Worm (Caenorhabditis elegans) whole organism, L1 larva: ENCODE results near the gene Y46G5A.34.
A peak's percentile ranks its signal among the peaks of the same experiment; 100 is the strongest.

Experiments
- C04F5.9 ChIP-seq: sonication (generic microtip); optimal IDR thresholded peaks from 2 replicates; lab custom pipeline; 2016; ENCODE audit warnings: missing genetic modification characterization, missing compliant biosample characterization
- C34B4.2 ChIP-seq: sonication (generic microtip); optimal IDR thresholded peaks from 2 replicates; lab custom pipeline; 2017; ENCODE audit warnings: mild to moderate bottlenecking, missing genetic modification characterization, missing compliant biosample characterization
- alr-1 ChIP-seq: fragments of 200-800 bp; sonication (Bioruptor generic); optimal IDR thresholded peaks from 2 replicates; lab custom pipeline; 2018; ENCODE audit warnings: borderline replicate concordance, mild to moderate bottlenecking, missing genetic modification characterization, missing compliant biosample characterization
- ceh-82 ChIP-seq, 3 experiments: fragments of 150-350 bp in 1 of 3; sonication (generic microtip) in 2 of 3; optimal IDR thresholded peaks; 2 replicates each; lab custom pipeline; 2014 to 2017; ENCODE audit warnings: missing biosample characterization in 3 of 3, missing genetic modification characterization in 3 of 3
- dpl-1 ChIP-seq, 3 experiments: fragments of 150-350 bp in 2 of 3; sonication (generic microtip) in 1 of 3; optimal IDR thresholded peaks; 2 replicates each; lab custom pipeline; 2014 to 2017; ENCODE audit warnings: missing biosample characterization in 3 of 3, missing genetic modification characterization in 3 of 3, missing genetic modification reagents in 3 of 3
- dsc-1 ChIP-seq: sonication (generic microtip); optimal IDR thresholded peaks from 2 replicates; lab custom pipeline; 2016; ENCODE audit warnings: mild to moderate bottlenecking, missing genetic modification characterization, missing compliant biosample characterization
- efl-3 ChIP-seq: fragments of 200-800 bp; sonication (Bioruptor generic); optimal IDR thresholded peaks from 2 replicates; lab custom pipeline; 2018; ENCODE audit warnings: mild to moderate bottlenecking, missing genetic modification characterization, missing compliant biosample characterization
- egl-13 ChIP-seq: sonication (generic microtip); optimal IDR thresholded peaks from 2 replicates; lab custom pipeline; 2016; ENCODE audit warnings: missing genotype, missing genetic modification reagents, missing genetic modification characterization, missing compliant biosample characterization
- egl-27 ChIP-seq, 2 experiments: fragments of 150-350 bp in 1 of 2; sonication (generic microtip); optimal IDR thresholded peaks; 3 replicates each; lab custom pipeline; 2017 to 2018; ENCODE audit warnings: missing biosample characterization in 2 of 2, missing genetic modification characterization in 2 of 2, missing genetic modification reagents in 2 of 2
- elt-2 ChIP-seq: sonication (generic microtip); optimal IDR thresholded peaks from 2 replicates; lab custom pipeline; 2016; ENCODE audit warnings: missing genetic modification characterization, mild to moderate bottlenecking, inconsistent platforms, missing compliant biosample characterization, missing genetic modification reagents
- fkh-8 ChIP-seq: sonication (generic microtip); optimal IDR thresholded peaks from 2 replicates; lab custom pipeline; 2016; ENCODE audit warnings: mild to moderate bottlenecking, missing genetic modification characterization, missing compliant biosample characterization
- isw-1 ChIP-seq: fragments of 200-800 bp; sonication (Bioruptor generic); IDR thresholded peaks from 2 replicates; pipeline ENCODE4 v1.3.6; 2022; ENCODE audit warnings: missing genetic modification characterization, missing compliant biosample characterization
- jun-1 ChIP-seq: fragments of 150-350 bp; optimal IDR thresholded peaks from 2 replicates; lab custom pipeline; 2014; ENCODE audit warnings: missing biosample characterization, missing genetic modification reagents, missing genetic modification characterization
- lin-15B ChIP-seq: fragments of 150-350 bp; sonication (generic microtip); optimal IDR thresholded peaks from 3 replicates; lab custom pipeline; 2014; ENCODE audit warnings: missing biosample characterization, missing genetic modification characterization
- lin-35 ChIP-seq, 2 experiments: fragments of 150-350 bp; optimal IDR thresholded peaks; 2 replicates each; lab custom pipeline; 2014; ENCODE audit warnings: missing biosample characterization in 2 of 2, missing genetic modification characterization in 2 of 2, missing genetic modification reagents in 2 of 2
- lsy-2 ChIP-seq, 2 experiments: fragments of 150-350 bp; optimal IDR thresholded peaks; 2 replicates each; lab custom pipeline; 2014; ENCODE audit warnings: missing biosample characterization in 2 of 2, missing genetic modification characterization in 2 of 2
- mdl-1 ChIP-seq, 2 experiments: fragments of 150-350 bp; optimal IDR thresholded peaks; 2 replicates each; lab custom pipeline; 2014 to 2017; ENCODE audit warnings: missing biosample characterization in 2 of 2, missing genetic modification characterization in 2 of 2, inconsistent platforms in 1 of 2
- mef-2 ChIP-seq: fragments of 150-350 bp; optimal IDR thresholded peaks from 2 replicates; lab custom pipeline; 2014; ENCODE audit warnings: missing biosample characterization, missing genetic modification characterization
- nhr-19 ChIP-seq: fragments of 200-800 bp; sonication (Bioruptor generic); conservative IDR thresholded peaks from 2 replicates; pipeline ENCODE4 v1.3.6; 2022; ENCODE audit warnings: missing genetic modification characterization, missing compliant biosample characterization
- nhr-20 ChIP-seq: sonication (generic microtip); optimal IDR thresholded peaks from 2 replicates; lab custom pipeline; 2016; ENCODE audit warnings: mild to moderate bottlenecking, missing genetic modification characterization, missing compliant biosample characterization
- nhr-28 ChIP-seq: fragments of 150-350 bp; optimal IDR thresholded peaks from 2 replicates; lab custom pipeline; 2014; ENCODE audit warnings: missing biosample characterization, missing genetic modification characterization
- nhr-47 ChIP-seq: sonication (generic microtip); optimal IDR thresholded peaks from 2 replicates; lab custom pipeline; 2016; ENCODE audit warnings: mild to moderate bottlenecking, missing genetic modification characterization, moderate library complexity, missing compliant biosample characterization
- nhr-71 ChIP-seq: sonication (generic microtip); optimal IDR thresholded peaks from 2 replicates; lab custom pipeline; 2016; ENCODE audit warnings: mild to moderate bottlenecking, missing genetic modification characterization, moderate library complexity, missing compliant biosample characterization
- nhr-76 ChIP-seq: sonication (generic microtip); optimal IDR thresholded peaks from 2 replicates; lab custom pipeline; 2017; ENCODE audit warnings: missing biosample characterization, missing genetic modification characterization
- nhr-84 ChIP-seq: sonication (generic microtip); optimal IDR thresholded peaks from 2 replicates; lab custom pipeline; 2017; ENCODE audit warnings: missing biosample characterization, missing genetic modification characterization
- nhr-90 ChIP-seq: sonication (generic microtip); optimal IDR thresholded peaks from 2 replicates; lab custom pipeline; 2016; ENCODE audit warnings: mild to moderate bottlenecking, missing genetic modification characterization, missing compliant biosample characterization; ENCODE audit not compliant: poor library complexity
- pag-3 ChIP-seq: sonication (generic microtip); optimal IDR thresholded peaks from 2 replicates; lab custom pipeline; 2017; ENCODE audit warnings: missing genetic modification characterization, mild to moderate bottlenecking, missing compliant biosample characterization, antibody characterized with exemption, borderline replicate concordance; ENCODE audit not compliant: insufficient read depth
- pax-3 ChIP-seq: fragments of 200-800 bp; sonication (Bioruptor generic); optimal IDR thresholded peaks from 2 replicates; lab custom pipeline; 2018; ENCODE audit warnings: mild to moderate bottlenecking, missing genetic modification characterization, moderate library complexity, missing compliant biosample characterization
- rnt-1 ChIP-seq: sonication (generic microtip); optimal IDR thresholded peaks from 2 replicates; lab custom pipeline; 2016; ENCODE audit warnings: mild to moderate bottlenecking, missing genetic modification characterization, moderate library complexity, missing compliant biosample characterization
- skn-1 ChIP-seq: fragments of 150-350 bp; optimal IDR thresholded peaks from 2 replicates; lab custom pipeline; 2014; ENCODE audit warnings: missing biosample characterization, missing genetic modification characterization
- sox-4 ChIP-seq: sonication (generic microtip); optimal IDR thresholded peaks from 2 replicates; lab custom pipeline; 2016; ENCODE audit warnings: missing genetic modification characterization, missing compliant biosample characterization
- sup-37 ChIP-seq: fragments of 200-800 bp; sonication (Bioruptor generic); optimal IDR thresholded peaks from 2 replicates; lab custom pipeline; 2018; ENCODE audit warnings: mild to moderate bottlenecking, missing genetic modification characterization, missing compliant biosample characterization
- unc-86 ChIP-seq: sonication (generic microtip); optimal IDR thresholded peaks from 2 replicates; lab custom pipeline; 2016; ENCODE audit warnings: missing genetic modification characterization, missing compliant biosample characterization
- unc-98 ChIP-seq: fragments of 200-800 bp; sonication (Bioruptor generic); IDR thresholded peaks from 2 replicates; pipeline ENCODE4 v1.3.6; 2022; ENCODE audit warnings: missing genetic modification characterization, missing compliant biosample characterization
- vab-15 ChIP-seq: sonication (generic microtip); optimal IDR thresholded peaks from 2 replicates; lab custom pipeline; 2017; ENCODE audit warnings: missing genotype, mild to moderate bottlenecking, missing genetic modification characterization, missing compliant biosample characterization
- xbp-1 ChIP-seq: sonication (generic microtip); optimal IDR thresholded peaks from 2 replicates; lab custom pipeline; 2016; ENCODE audit warnings: missing genetic modification characterization, missing compliant biosample characterization
- zip-4 ChIP-seq: fragments of 200-800 bp; sonication (Bioruptor generic); optimal IDR thresholded peaks from 2 replicates; lab custom pipeline; 2018; ENCODE audit warnings: mild to moderate bottlenecking, missing genetic modification characterization, moderate library complexity, missing compliant biosample characterization
- ztf-11 ChIP-seq, 2 experiments: sonication (generic microtip); optimal IDR thresholded peaks; 2 replicates each; lab custom pipeline; 2016 to 2017; ENCODE audit warnings: missing genetic modification characterization in 2 of 2, missing biosample characterization in 1 of 2, missing compliant biosample characterization in 1 of 2

Y46G5A.34 gene

ce11 chrII:12805765-12806384 lies 29.4 kb downstream of the Y46G5A.34 start (continued):
- TF ChIP-seq sup-37 (GFP tag; lab: Kevin White, UChicago) (no peak), dpl-1 (GFP tag; optimal IDR thresholded peaks at IDR 0.05; lab: Kevin White, UChicago) (peak in 2 of 3 experiments; percentile 15 to 57), lin-35 (GFP tag; optimal IDR thresholded peaks at IDR 0.05; lab: Kevin White, UChicago) (peak in 1 of 2 experiments; percentile 59), C04F5.9 (no peak), egl-13 (tag; lab: Kevin White, UChicago) (peak; percentile 35), mdl-1 (tag; optimal IDR thresholded peaks at IDR 0.05; lab: Kevin White, UChicago) (peak in 1 of 2 experiments; percentile 6), unc-98 (GFP tag; lab: Robert Waterston, UW) (no peak), nhr-47 (tag; lab: Kevin White, UChicago) (peak; percentile 54), skn-1 (tag; lab: Kevin White, UChicago) (peak; percentile 16), nhr-19 (peak; percentile 90), nhr-71 (tag; lab: Kevin White, UChicago) (peak; percentile 51), lsy-2 (tag; optimal IDR thresholded peaks at IDR 0.05; lab: Kevin White, UChicago) (peak; percentile 9 to 10), lin-15B (peak; percentile 47), ztf-11 (tag; optimal IDR thresholded peaks at IDR 0.05; lab: Kevin White, UChicago) (peak in 1 of 2 experiments; percentile 2)

ce11 chrII:12806602-12807182 lies 30.2 kb downstream of the Y46G5A.34 start, which contains the start of gene spds-1:
TSS of gene spds-1 (plus strand) at chrII:12806899.
- TF ChIP-seq rnt-1 (tag; lab: Kevin White, UChicago) (no peak), zip-4 (GFP tag; lab: Kevin White, UChicago) (no peak), egl-13 (tag; lab: Kevin White, UChicago) (no peak), sox-4 (tag; lab: Kevin White, UChicago) (no peak), skn-1 (tag; lab: Kevin White, UChicago) (no peak), xbp-1 (no peak), dsc-1 (tag; lab: Kevin White, UChicago) (no peak), pag-3 (tag; lab: Kevin White, UChicago) (no peak)

DNA sequence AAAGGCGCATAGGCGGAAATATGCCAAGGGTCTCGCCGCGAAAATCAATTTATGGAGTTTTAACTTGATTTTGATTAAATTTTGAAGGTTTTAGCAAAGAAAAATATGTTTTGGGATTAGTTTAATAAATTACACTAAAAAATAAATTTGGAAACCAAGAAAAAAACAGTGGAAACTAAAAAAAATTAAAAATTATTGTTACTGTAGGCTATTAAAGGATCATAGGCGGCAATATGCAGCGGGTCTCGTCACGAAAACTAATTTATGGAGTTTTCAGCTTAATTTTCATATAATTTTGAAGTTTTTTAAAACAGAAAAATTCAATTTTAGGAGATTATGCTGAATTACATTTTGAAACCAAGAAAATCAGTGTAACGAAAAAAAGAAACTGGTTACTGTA lies 32.3 kb downstream of the Y46G5A.34 start:
- TF ChIP-seq nhr-20 (no peak), nhr-76 (tag; lab: Kevin White, UChicago) (no peak), zip-4 (GFP tag; lab: Kevin White, UChicago) (no peak), pax-3 (no peak), ztf-11 (tag; optimal IDR thresholded peaks at IDR 0.05; lab: Kevin White, UChicago) (no peak), jun-1 (tag; lab: Kevin White, UChicago) (no peak), fkh-8 (no peak), egl-27 (tag; optimal IDR thresholded peaks at IDR 0.05; lab: Kevin White, UChicago) (no peak), elt-2 (no peak), C34B4.2 (no peak), nhr-90 (tag; lab: Kevin White, UChicago) (no peak), nhr-84 (tag; lab: Kevin White, UChicago) (no peak), alr-1 (tag; lab: Kevin White, UChicago) (no peak), vab-15 (no peak), efl-3 (GFP tag; lab: Kevin White, UChicago) (no peak), mef-2 (no peak), ceh-82 (tag; optimal IDR thresholded peaks at IDR 0.05; lab: Kevin White, UChicago) (no peak), isw-1 (GFP tag; lab: Robert Waterston, UW) (no peak), nhr-28 (tag; lab: Kevin White, UChicago) (no peak), unc-86 (tag; lab: Kevin White, UChicago) (no peak)
